Worm (Caenorhabditis elegans): Measurements from ENCODE around the gene cyp-13A10.

Gene cyp-13A10

ce11 chrII:9620616-9621015, 42.1 kb downstream of the cyp-13A10 start (continued):
- TF ChIP-seq hlh-30 (tag; optimal IDR thresholded peaks at IDR 0.05; ENCODE audit: insufficient read depth) = no peak
- TF ChIP-seq dmd-6 (GFP tag; IDR thresholded peaks at IDR 0.05) = peak; percentile 89
- no peak for TF ChIP-seq dve-1 (tag; optimal IDR thresholded peaks at IDR 0.05; ENCODE audit: insufficient read depth)
- TF ChIP-seq nhr-111 (GFP tag; optimal IDR thresholded peaks at IDR 0.05) = no peak
- TF ChIP-seq tra-1 (GFP tag; IDR thresholded peaks at IDR 0.05) = no peak; the same call in 1 of the 2 replicates
- TF ChIP-seq saeg-2 (GFP tag; IDR thresholded peaks at IDR 0.05) = no peak
- no peak for TF ChIP-seq nhr-77 (tag; optimal IDR thresholded peaks at IDR 0.05)
- no peak for TF ChIP-seq Y75B8A.6 (GFP tag; IDR thresholded peaks at IDR 0.05)
- TF ChIP-seq nhr-237 (tag; optimal IDR thresholded peaks at IDR 0.05) = no peak
- TF ChIP-seq T20F7.1 (GFP tag; optimal IDR thresholded peaks at IDR 0.05) = peak; percentile 65
- no peak for TF ChIP-seq Y105C5A.15 (GFP tag; IDR thresholded peaks at IDR 0.05)
- no peak for TF ChIP-seq set-16 (GFP tag; IDR thresholded peaks at IDR 0.05)
- TF ChIP-seq nhr-76 (tag; optimal IDR thresholded peaks at IDR 0.05) = no peak
- TF ChIP-seq madf-5 (GFP tag; IDR thresholded peaks at IDR 0.05) = no peak
- no peak for TF ChIP-seq R02D3.7 (tag; optimal IDR thresholded peaks at IDR 0.05)
- TF ChIP-seq unc-130 (GFP tag; optimal IDR thresholded peaks at IDR 0.05) = no peak
- no peak for TF ChIP-seq daf-16 (GFP tag; optimal IDR thresholded peaks at IDR 0.05)
- peak; percentile 19 for TF ChIP-seq daf-16 (tag; optimal IDR thresholded peaks at IDR 0.05)
- no peak for TF ChIP-seq pqm-1 (tag; optimal IDR thresholded peaks at IDR 0.05)
- no peak for TF ChIP-seq jun-1 (tag; optimal IDR thresholded peaks at IDR 0.05)
- TF ChIP-seq skn-1 (tag; optimal IDR thresholded peaks at IDR 0.05) = no peak
- TF ChIP-seq nhr-48 (tag; optimal IDR thresholded peaks at IDR 0.05) = no peak
- 0 out of 2 replicates have a peak, but pooled peaks have one; percentile 10 for TF ChIP-seq zfp-3 (GFP tag; conservative IDR thresholded peaks at IDR 0.05)
- TF ChIP-seq spr-3 (GFP tag; optimal IDR thresholded peaks at IDR 0.05) = no peak
- no peak for TF ChIP-seq aha-1 (tag)
- no peak for TF ChIP-seq ceh-82 (tag; optimal IDR thresholded peaks at IDR 0.05)
- no peak for TF ChIP-seq fos-1 (tag; optimal IDR thresholded peaks at IDR 0.05)
- TF ChIP-seq D1046.2 (GFP tag; IDR thresholded peaks at IDR 0.05) = no peak
- TF ChIP-seq sdz-12 (GFP tag; optimal IDR thresholded peaks at IDR 0.05) = no peak
- TF ChIP-seq ama-1 (optimal IDR thresholded peaks at IDR 0.05) = no peak
- no peak for TF ChIP-seq egl-43 (GFP tag; IDR thresholded peaks at IDR 0.05)
- no peak for TF ChIP-seq unc-39 (tag; optimal IDR thresholded peaks at IDR 0.05)
- no peak for TF ChIP-seq ceh-44 (GFP tag; IDR thresholded peaks at IDR 0.05)
- no peak for TF ChIP-seq ceh-32 (tag; optimal IDR thresholded peaks at IDR 0.05; ENCODE audit: poor library complexity)
- TF ChIP-seq nhr-102 (tag; optimal IDR thresholded peaks at IDR 0.05) = peak; percentile 12
- no peak for TF ChIP-seq ces-1 (GFP tag; optimal IDR thresholded peaks at IDR 0.05)
- no peak for TF ChIP-seq vab-7 (GFP tag; IDR thresholded peaks at IDR 0.05)
- no peak for TF ChIP-seq tag-97 (GFP tag; IDR thresholded peaks at IDR 0.05)
- no peak for TF ChIP-seq pha-4 (GFP tag; IDR thresholded peaks at IDR 0.05)
- no peak for TF ChIP-seq pha-4 (tag; optimal IDR thresholded peaks at IDR 0.05)
- no peak for TF ChIP-seq mdt-29 (GFP tag; IDR thresholded peaks at IDR 0.05)
- no peak for TF ChIP-seq arid-1 (GFP tag; conservative IDR thresholded peaks at IDR 0.05)
- no peak for TF ChIP-seq nhr-28 (tag; optimal IDR thresholded peaks at IDR 0.05)
- no peak for TF ChIP-seq daf-12 (tag; optimal IDR thresholded peaks at IDR 0.05)
- no peak for TF ChIP-seq T26A8.4 (GFP tag; IDR thresholded peaks at IDR 0.05)
- no peak for TF ChIP-seq lin-38 (GFP tag; IDR thresholded peaks at IDR 0.05)
- no peak for TF ChIP-seq ZK546.5 (tag; optimal IDR thresholded peaks at IDR 0.05)
- TF ChIP-seq ceh-20 (GFP tag; IDR thresholded peaks at IDR 0.05) = 0 out of 2 replicates have a peak, but pooled peaks have one; percentile 32
- TF ChIP-seq nhr-41 (GFP tag; IDR thresholded peaks at IDR 0.05) = no peak
- no peak for TF ChIP-seq zip-2 (tag; optimal IDR thresholded peaks at IDR 0.05)
- no peak for TF ChIP-seq egl-27 (tag; optimal IDR thresholded peaks at IDR 0.05)
- TF ChIP-seq hmg-1.1 (GFP tag; IDR thresholded peaks at IDR 0.05) = no peak
- no peak for TF ChIP-seq daf-19 (GFP tag; conservative IDR thresholded peaks at IDR 0.05)
- no peak for TF ChIP-seq rbr-2 (tag; optimal IDR thresholded peaks at IDR 0.05)
